Worm (Caenorhabditis elegans): ENCODE results near the gene lias-1.
"Not testable (repeated sequence)": the region's sequence is repeated elsewhere in the genome, so short reads cannot be mapped to it uniquely, and the experiment has no call there.

The lias-1 gene

DNA sequence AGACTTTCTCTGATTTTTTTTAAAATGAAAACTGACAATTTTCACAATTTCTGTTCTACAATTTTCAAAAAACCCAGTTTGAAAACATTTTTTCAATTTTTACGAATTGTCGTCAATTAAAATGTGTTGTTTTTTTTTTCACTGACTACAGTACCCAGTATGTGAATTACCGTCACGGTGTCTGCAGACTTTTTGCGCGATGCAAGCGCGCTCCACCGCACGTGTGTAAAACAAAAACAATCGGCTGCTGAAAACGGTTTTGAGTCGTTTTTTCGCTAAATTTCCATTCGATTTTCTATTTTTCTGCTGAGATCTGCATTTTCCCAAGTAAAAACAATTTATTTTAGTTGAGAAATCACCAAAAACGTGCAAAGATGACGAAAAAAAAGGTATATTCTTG, 48.7 kb downstream of the lias-1 start (continued):
- TF ChIP-seq lin-15B (tag; optimal IDR thresholded peaks at IDR 0.05): peak; percentile 99
- TF ChIP-seq ceh-90 (tag; optimal IDR thresholded peaks at IDR 0.05): peak; percentile 71
- peak; percentile 96 for TF ChIP-seq nhr-237 (tag; optimal IDR thresholded peaks at IDR 0.05)
- TF ChIP-seq ceh-82 (tag; optimal IDR thresholded peaks at IDR 0.05): peak; percentile 97 to 99 (median 98)
- TF ChIP-seq nhr-76 (tag; optimal IDR thresholded peaks at IDR 0.05): peak; percentile 53
- peak; percentile 86 for TF ChIP-seq nhr-11 (tag; optimal IDR thresholded peaks at IDR 0.05)
- peak; percentile 96 for TF ChIP-seq jun-1 (tag; optimal IDR thresholded peaks at IDR 0.05)
- peak; percentile 99 for TF ChIP-seq lin-13 (GFP tag; optimal IDR thresholded peaks at IDR 0.05)
- TF ChIP-seq grh-1 (GFP tag; IDR thresholded peaks at IDR 0.05): peak; percentile 97
- peak; percentile 99 for TF ChIP-seq xbp-1 (tag; optimal IDR thresholded peaks at IDR 0.05)
- peak; percentile 99 for TF ChIP-seq dsc-1 (tag; optimal IDR thresholded peaks at IDR 0.05)
- peak; percentile 98 for TF ChIP-seq C16A3.4 (tag; optimal IDR thresholded peaks at IDR 0.05)
- TF ChIP-seq unc-86 (tag; optimal IDR thresholded peaks at IDR 0.05): peak; percentile 97
- peak; percentile 96 for TF ChIP-seq fos-1 (tag; optimal IDR thresholded peaks at IDR 0.05)
- TF ChIP-seq elt-3 (tag; optimal IDR thresholded peaks at IDR 0.05): peak; percentile 48 to 98 (median 89)

DNA sequence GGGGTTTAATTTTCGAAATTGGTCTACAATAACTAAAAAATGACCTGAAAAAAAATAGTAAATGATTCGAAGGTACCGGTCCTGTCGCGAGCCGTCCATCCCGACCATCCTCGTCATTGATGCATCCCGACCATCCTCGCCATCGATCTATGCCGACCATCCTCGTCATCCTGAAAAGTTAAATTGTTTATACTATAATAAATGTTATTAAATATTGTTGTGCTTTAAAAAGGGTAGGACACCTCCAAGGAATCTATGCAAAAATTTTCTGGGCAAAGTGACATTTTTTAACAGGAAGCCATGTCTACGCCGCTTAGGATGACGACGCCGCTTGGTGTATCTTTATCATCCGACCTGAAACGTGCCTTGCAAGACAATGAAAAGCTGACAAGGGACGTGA, 50.9 kb downstream of the lias-1 start, which contains the start of gene C34C12.1:
TSS of gene C34C12.1 (plus strand) at position 301 of the 400 bp plus-strand sequence.
- TF ChIP-seq elt-3 (tag; optimal IDR thresholded peaks at IDR 0.05); ama-1 (optimal IDR thresholded peaks at IDR 0.05); snu-23 (GFP tag; optimal IDR thresholded peaks at IDR 0.05): not testable (repeated sequence)

Data from whole organism, L1 larva.